Worm (Caenorhabditis elegans): ENCODE results near the gene K09H11.15.

- no peak for TF ChIP-seq W03F9.2 (tag; optimal IDR thresholded peaks at IDR 0.05)
- TF ChIP-seq him-1 (tag; optimal IDR thresholded peaks at IDR 0.05) = no peak
- TF ChIP-seq dao-5 (tag; optimal IDR thresholded peaks at IDR 0.05) = no peak
Observed at ce11 chrV:5760132-5760531, 29.4 kb upstream of the K09H11.15 start, which contains the start of gene C53A3.1.

Data from whole organism, L4/young adult.